Worm (Caenorhabditis elegans): ENCODE results near the gene F10D7.4.

The F10D7.4 gene

ce11 chrX:17363491-17363890 is 18.4 kb downstream of the F10D7.4 start:
- no peak for TF ChIP-seq mls-2 (tag; optimal IDR thresholded peaks at IDR 0.05)
- no peak for TF ChIP-seq pha-4 (tag; optimal IDR thresholded peaks at IDR 0.05)
- no peak for TF ChIP-seq lin-32 (GFP tag; optimal IDR thresholded peaks at IDR 0.05)
- no peak for TF ChIP-seq ztf-11 (tag; optimal IDR thresholded peaks at IDR 0.05)
- no peak for TF ChIP-seq ham-2 (GFP tag; optimal IDR thresholded peaks at IDR 0.05)
- TF ChIP-seq sptf-1 (tag; optimal IDR thresholded peaks at IDR 0.05) = no peak
- no peak for TF ChIP-seq elt-1 (tag; optimal IDR thresholded peaks at IDR 0.05; ENCODE audit: borderline replicate concordance, insufficient read depth)
- no peak for TF ChIP-seq nhr-2 (tag; optimal IDR thresholded peaks at IDR 0.05)
- no peak for TF ChIP-seq drap-1 (GFP tag; optimal IDR thresholded peaks at IDR 0.05)
- TF ChIP-seq ceh-39 (tag; optimal IDR thresholded peaks at IDR 0.05) = no peak
- TF ChIP-seq cnd-1 (tag; optimal IDR thresholded peaks at IDR 0.05) = no peak
- TF ChIP-seq nhr-237 (tag; optimal IDR thresholded peaks at IDR 0.05) = no peak
- no peak for TF ChIP-seq snpc-4 (tag; optimal IDR thresholded peaks at IDR 0.05)
- TF ChIP-seq lsy-2 (tag; optimal IDR thresholded peaks at IDR 0.05) = no peak
- no peak for TF ChIP-seq lin-13 (tag; optimal IDR thresholded peaks at IDR 0.05)
- TF ChIP-seq ceh-43 (GFP tag; optimal IDR thresholded peaks at IDR 0.05) = no peak
- no peak for TF ChIP-seq ces-1 (GFP tag; optimal IDR thresholded peaks at IDR 0.05)
- no peak for TF ChIP-seq nhr-12 (tag; optimal IDR thresholded peaks at IDR 0.05)
- no peak for TF ChIP-seq tbx-8 (GFP tag; optimal IDR thresholded peaks at IDR 0.05)
- TF ChIP-seq elt-3 (tag; optimal IDR thresholded peaks at IDR 0.05) = no peak

DNA sequence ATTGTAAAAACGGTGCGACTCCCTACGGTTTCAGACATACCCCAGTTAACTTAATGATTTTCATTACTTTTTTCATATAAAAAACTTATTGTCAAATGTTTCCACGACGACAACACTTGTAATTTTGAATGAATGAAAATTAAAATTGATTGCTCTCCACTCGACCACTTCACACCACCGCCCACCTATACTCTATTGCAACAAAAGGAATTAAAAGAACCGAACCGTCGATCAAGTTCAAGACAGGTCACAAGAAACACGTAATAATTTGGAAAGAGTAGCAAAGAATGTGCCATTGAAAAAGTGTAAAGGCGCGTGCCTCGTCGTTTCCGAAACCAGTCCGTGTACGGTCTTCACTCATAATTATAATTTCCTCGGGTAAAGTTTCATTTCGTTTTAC is 19.3 kb downstream of the F10D7.4 start, which contains the start of gene F10D7.11:
F10D7.11 (plus strand) TSS at position 301 of the 400 bp plus-strand sequence.
- no peak for TF ChIP-seq ceh-43 (GFP tag; optimal IDR thresholded peaks at IDR 0.05)
- TF ChIP-seq M03D4.4 (tag; optimal IDR thresholded peaks at IDR 0.05) = no peak
- TF ChIP-seq blmp-1 (tag; optimal IDR thresholded peaks at IDR 0.05) = no peak
- no peak for TF ChIP-seq ham-2 (GFP tag; optimal IDR thresholded peaks at IDR 0.05)
- TF ChIP-seq nhr-2 (tag; optimal IDR thresholded peaks at IDR 0.05) = no peak
- no peak for TF ChIP-seq zip-8 (tag; optimal IDR thresholded peaks at IDR 0.05)

DNA sequence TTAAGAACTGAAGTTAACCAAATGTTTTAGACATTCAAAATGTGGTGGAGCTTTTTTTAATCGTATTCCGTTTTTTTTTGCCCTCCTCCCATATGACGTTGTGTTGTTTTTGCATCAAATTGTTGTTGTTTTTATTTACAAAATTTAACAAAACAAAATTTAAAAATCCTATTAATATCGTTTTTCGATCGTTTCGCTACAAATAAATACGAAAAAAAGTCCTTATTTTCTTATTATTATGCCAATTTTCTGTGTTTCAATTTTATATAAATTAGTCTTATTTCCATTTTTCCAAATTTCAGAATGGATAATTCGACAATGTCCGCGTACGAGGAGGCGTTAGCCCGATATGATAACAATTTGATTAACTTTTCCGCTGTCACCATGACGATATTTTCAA is 22.4 kb downstream of the F10D7.4 start, which contains the start of gene npr-36:
npr-36 (plus strand) TSS at position 301 of the 400 bp plus-strand sequence.
- no peak for TF ChIP-seq lin-32 (GFP tag; optimal IDR thresholded peaks at IDR 0.05)
- TF ChIP-seq flh-1 (GFP tag; optimal IDR thresholded peaks at IDR 0.05) = no peak
- TF ChIP-seq mls-2 (tag; optimal IDR thresholded peaks at IDR 0.05) = no peak
- TF ChIP-seq snpc-4 (tag; optimal IDR thresholded peaks at IDR 0.05) = no peak
- TF ChIP-seq ceh-39 (tag; optimal IDR thresholded peaks at IDR 0.05) = no peak
- no peak for TF ChIP-seq unc-62 (GFP tag; optimal IDR thresholded peaks at IDR 0.05)
- TF ChIP-seq ham-2 (GFP tag; optimal IDR thresholded peaks at IDR 0.05) = no peak

DNA sequence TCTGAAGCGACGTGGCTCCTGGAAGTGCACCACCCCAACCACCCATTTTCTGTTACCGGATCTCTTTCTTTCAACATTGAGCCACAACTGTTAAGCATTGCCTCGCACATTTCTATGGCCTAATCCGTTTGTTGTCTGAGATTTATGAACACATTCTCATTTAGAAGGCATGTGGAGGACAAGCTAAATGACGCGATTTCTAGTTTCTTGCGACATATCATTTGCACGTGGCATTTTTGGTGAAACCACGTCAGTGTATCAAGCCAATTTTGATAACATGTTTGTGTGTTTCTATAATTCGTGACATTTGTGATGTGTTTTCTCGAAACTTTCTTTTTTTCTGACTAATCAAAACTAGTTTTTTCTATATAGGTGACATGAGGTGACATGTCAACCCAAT is 25.1 kb downstream of the F10D7.4 start:
- no peak for TF ChIP-seq lsy-2 (tag; optimal IDR thresholded peaks at IDR 0.05)
- TF ChIP-seq snpc-4 (tag; optimal IDR thresholded peaks at IDR 0.05) = no peak
- no peak for TF ChIP-seq zip-8 (tag; optimal IDR thresholded peaks at IDR 0.05)
- no peak for TF ChIP-seq ceh-39 (tag; optimal IDR thresholded peaks at IDR 0.05)
- TF ChIP-seq ces-1 (GFP tag; optimal IDR thresholded peaks at IDR 0.05) = no peak
- TF ChIP-seq ham-2 (GFP tag; optimal IDR thresholded peaks at IDR 0.05) = no peak
- TF ChIP-seq cnd-1 (tag; optimal IDR thresholded peaks at IDR 0.05) = no peak
- no peak for TF ChIP-seq mls-2 (tag; optimal IDR thresholded peaks at IDR 0.05)
- TF ChIP-seq unc-62 (GFP tag; optimal IDR thresholded peaks at IDR 0.05) = no peak
- TF ChIP-seq nhr-2 (tag; optimal IDR thresholded peaks at IDR 0.05) = no peak
- no peak for TF ChIP-seq sem-2 (GFP tag; optimal IDR thresholded peaks at IDR 0.05)
- TF ChIP-seq sptf-1 (tag; optimal IDR thresholded peaks at IDR 0.05) = no peak
- no peak for TF ChIP-seq lin-32 (GFP tag; optimal IDR thresholded peaks at IDR 0.05)
- TF ChIP-seq unc-120 (tag; optimal IDR thresholded peaks at IDR 0.05; ENCODE audit: poor library complexity, severe bottlenecking) = no peak
- TF ChIP-seq drap-1 (GFP tag; optimal IDR thresholded peaks at IDR 0.05) = no peak
- no peak for TF ChIP-seq ceh-83 (GFP tag; optimal IDR thresholded peaks at IDR 0.05)
- TF ChIP-seq blmp-1 (tag; optimal IDR thresholded peaks at IDR 0.05) = no peak
- TF ChIP-seq nhr-237 (tag; optimal IDR thresholded peaks at IDR 0.05) = no peak
- no peak for TF ChIP-seq ceh-43 (GFP tag; optimal IDR thresholded peaks at IDR 0.05)
- TF ChIP-seq mab-5 (tag; optimal IDR thresholded peaks at IDR 0.05) = no peak

DNA sequence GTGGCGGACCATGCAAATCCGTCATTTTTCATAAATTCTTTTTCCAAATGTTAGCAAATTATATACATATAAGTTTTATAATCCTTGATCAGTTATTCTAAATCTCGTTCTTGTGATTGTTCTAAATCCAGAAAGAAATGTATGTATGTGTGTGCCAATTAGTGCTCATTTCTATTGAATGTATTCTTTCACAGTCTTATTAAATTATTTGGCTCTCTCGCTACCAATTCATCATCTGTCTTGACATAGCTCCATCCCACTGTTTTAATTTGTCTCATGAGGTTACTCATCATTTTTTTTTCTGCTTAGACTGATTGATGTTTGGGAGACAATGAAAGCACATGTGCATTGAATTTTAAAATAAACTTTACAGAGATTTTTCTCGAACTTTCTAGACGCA is 26.4 kb downstream of the F10D7.4 start:
- TF ChIP-seq nhr-12 (tag; optimal IDR thresholded peaks at IDR 0.05) (no peak), ceh-39 (tag; optimal IDR thresholded peaks at IDR 0.05) (no peak), mls-2 (tag; optimal IDR thresholded peaks at IDR 0.05) (no peak), sem-2 (GFP tag; optimal IDR thresholded peaks at IDR 0.05) (no peak), nhr-237 (tag; optimal IDR thresholded peaks at IDR 0.05) (no peak), ces-1 (GFP tag; optimal IDR thresholded peaks at IDR 0.05) (peak; percentile 57), flh-1 (GFP tag; optimal IDR thresholded peaks at IDR 0.05) (no peak)
